Worm (Caenorhabditis elegans): Measurements from ENCODE around the gene glrx-22.

DNA sequence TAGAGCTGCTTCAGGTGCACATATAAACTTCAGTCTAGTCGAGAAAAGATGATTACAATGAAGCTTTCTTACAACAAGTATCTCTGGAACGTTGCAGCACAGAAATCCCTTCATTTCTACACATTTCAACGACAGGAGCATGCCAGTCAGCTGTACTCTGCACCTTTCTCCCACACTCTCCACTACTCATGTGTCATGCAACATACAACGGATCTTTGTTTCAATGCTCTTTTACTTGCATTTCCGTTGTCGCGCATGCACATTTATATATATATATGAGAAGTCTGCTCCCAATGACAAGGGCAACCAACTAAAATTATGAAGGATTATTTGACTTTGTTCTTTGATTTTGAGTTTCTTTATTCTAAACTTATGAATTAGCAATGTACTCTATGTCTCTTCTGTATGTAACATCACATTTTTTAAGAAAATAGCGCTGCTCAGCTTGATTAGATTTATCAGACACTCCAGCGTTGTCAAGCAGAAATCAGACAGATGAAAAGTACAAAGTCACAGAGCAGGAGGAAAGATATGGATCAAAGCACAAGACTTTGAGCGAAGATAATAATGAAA lies 34.2 kb upstream of the glrx-22 start:
- TF ChIP-seq mes-2 (tag; optimal IDR thresholded peaks at IDR 0.05; ENCODE audit: poor library complexity, severe bottlenecking) (no peak), unc-62 (GFP tag; optimal IDR thresholded peaks at IDR 0.05 in 1 of 2) (peak in 1 of 2 experiments; percentile 94), unc-62 (tag; optimal IDR thresholded peaks at IDR 0.05) (no peak), mdl-1 (tag; optimal IDR thresholded peaks at IDR 0.05) (no peak), ctbp-1 (GFP tag; IDR thresholded peaks at IDR 0.05) (no peak)
